Worm (Caenorhabditis elegans): ENCODE measurements around the gene F58E2.4.

F58E2.4 gene

DNA sequence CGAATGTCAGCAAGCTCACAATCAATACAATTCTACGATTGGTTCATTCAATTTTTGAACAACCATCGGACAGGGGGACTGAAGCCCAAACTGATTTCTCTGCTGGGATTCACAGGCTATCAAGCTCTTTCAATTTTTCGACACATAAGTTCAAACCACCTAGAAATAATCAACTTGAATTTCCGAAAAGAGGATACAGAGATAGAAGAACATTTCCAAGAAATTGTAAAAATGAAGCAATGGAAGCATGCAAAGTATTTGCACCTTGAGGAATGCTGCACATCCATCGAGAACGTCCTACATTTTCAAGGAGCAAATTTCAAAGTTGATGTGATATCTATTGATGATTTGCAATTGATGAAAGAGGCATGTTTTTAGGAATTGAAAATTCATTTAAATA, 4.6 kb downstream of the F58E2.4 start:
- TF ChIP-seq unc-62 (GFP tag; optimal IDR thresholded peaks at IDR 0.05), result no peak

DNA sequence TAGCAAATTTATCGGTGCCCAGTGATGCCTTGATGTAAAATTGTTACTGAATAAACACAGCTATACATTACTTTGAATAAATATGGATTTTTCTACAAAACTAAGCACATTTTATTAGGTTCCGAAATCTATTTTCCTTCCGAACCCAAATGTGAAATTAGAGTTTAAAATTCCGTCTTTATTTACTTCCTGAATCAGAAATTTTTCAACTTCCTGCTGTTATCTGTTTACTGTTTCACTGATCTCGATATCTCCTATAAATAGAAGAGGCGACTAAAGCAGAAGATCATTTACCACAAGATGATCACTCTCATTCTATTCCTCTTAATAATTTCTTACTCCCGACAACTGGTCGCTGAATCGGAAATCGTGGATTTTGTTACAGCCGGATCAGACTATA, 6.6 kb downstream of the F58E2.4 start, which contains the start of gene F58E2.2:
Gene F58E2.2, plus strand, starts transcription at position 301 of the 400 bp plus-strand sequence.
- TF ChIP-seq unc-62 (GFP tag; optimal IDR thresholded peaks at IDR 0.05), result no peak

DNA sequence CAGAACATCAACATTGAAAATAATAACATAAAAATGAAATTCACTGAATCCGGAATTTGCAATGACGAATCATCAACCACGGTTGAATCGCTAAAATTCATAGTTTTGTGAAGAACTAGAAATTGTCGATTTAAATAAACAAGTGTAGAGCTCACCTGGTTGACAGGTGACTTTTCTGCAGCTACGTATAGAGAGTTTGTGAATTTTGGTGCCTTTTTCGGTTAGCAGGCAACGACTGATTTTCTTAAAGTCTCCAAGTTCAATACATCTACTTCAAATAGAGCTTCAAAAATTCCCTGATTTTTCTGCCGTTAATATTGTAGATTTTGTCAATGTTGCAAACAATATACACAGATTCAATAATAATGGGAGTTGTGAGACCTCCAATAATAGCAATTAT, 13.9 kb downstream of the F58E2.4 start, which contains the start of gene srz-69:
Gene srz-69, minus strand, starts transcription at position 101 of the 400 bp plus-strand sequence.
- TF ChIP-seq unc-62 (GFP tag; optimal IDR thresholded peaks at IDR 0.05), result no peak

DNA sequence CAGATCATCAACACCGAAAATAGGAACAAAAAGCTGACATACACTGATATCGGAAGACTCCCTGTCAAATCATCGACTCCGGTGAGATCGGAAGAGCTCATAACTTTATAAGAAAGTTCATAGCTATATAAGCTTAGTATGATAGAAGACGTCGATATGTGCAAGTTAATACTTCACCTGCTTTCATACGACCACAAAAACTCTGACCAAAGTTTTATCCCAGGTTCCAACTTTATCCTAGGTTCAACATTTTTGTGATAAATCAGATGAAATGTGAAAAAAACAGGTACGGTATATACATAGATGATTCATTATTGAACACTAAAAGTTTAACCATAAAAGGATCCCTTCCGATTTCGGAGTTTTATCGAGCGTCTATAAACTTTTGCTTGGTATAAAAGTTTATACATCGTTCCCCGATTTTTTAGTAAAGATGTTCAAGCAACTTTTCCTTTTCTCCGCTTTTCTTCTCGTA, 15.8 kb downstream of the F58E2.4 start, which contains the start of the genes srz-70 and C09G12.5:
Gene srz-70, minus strand, starts transcription at position 101 of the 475 bp plus-strand sequence.
Gene C09G12.5, plus strand, starts transcription at position 425 of the 475 bp plus-strand sequence.
- no peak for TF ChIP-seq unc-62 (GFP tag; optimal IDR thresholded peaks at IDR 0.05)

DNA sequence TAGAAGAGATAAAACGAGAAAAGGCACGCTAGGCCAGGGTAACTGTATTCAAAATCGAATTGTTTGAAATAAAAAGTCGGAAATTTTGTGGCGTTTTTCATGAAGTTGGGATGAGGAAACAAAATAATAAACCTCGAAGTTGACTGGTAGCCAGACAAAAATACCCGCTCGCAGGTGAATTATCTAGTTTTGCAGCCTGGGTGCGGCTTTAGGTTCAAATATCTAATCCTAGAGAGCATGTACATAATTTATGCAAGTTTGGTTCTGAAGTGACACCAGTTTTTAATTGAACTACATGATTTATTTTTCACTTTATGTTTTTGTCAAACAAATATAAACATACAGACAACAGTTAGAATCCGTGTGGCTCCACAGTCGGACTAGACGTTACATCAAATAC, 18.6 kb downstream of the F58E2.4 start, which contains the start of gene srz-37:
Gene srz-37, minus strand, starts transcription at position 101 of the 400 bp plus-strand sequence.
- no peak for TF ChIP-seq unc-62 (GFP tag; optimal IDR thresholded peaks at IDR 0.05)

DNA sequence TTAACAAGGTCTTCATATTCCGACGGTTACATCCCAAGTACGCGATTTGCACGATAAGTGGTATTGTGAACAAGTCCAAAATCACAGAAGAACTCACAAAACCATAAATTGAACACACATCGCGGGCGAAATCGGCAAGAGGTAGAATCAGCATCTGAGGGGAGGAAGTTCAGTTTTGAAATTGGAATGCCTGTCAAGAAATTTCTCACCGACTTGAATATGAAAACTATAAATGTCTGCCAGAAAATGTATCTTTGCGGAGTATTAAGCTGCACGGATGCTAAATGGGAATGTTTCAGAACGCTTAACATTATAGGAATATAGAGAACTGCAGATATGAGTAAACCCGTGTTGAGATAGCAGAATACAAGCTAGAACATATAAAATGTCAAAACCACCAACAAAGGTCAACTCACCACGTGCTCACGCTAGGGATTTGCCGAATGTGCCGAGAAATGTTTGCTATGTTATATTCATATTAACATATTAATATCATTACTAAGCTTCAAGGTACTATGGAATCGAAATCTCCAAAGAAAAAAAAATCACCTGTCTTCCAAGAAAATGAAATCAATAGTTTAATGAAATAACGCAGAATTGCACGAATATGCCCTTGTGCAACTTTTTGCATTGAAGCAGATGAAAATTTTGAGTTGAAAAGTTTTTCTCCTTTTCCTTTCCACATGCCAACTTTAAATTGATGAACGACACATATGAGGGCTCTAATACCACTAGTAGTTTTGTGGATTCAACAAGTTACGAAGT, 19.2 kb downstream of the F58E2.4 start, which contains the start of gene srz-82:
Gene srz-82, plus strand, starts transcription at position 701 of the 765 bp plus-strand sequence.
- TF ChIP-seq unc-62 (GFP tag; optimal IDR thresholded peaks at IDR 0.05), result no peak

DNA sequence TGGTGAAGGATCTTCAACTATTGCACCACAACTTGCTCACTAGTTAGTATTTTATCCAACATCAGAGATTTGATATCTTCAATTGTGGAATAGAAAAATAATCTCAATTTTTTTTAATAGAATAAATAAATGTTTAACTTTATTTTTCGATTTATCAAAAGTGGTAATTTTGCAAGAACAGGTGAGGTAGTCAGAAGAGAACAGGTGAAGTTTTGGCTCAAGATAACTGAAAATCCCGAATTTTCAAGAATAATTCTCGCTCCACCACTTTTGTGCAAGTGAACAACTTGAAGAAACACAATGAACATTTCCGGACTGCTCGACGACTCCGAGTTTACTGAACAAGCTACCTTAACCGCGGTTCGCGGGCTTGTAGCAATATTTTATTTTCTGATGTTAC, 28.3 kb downstream of the F58E2.4 start, which contains the start of gene srz-78:
Gene srz-78, plus strand, starts transcription at position 301 of the 400 bp plus-strand sequence.
- no peak for TF ChIP-seq unc-62 (GFP tag; optimal IDR thresholded peaks at IDR 0.05)

DNA sequence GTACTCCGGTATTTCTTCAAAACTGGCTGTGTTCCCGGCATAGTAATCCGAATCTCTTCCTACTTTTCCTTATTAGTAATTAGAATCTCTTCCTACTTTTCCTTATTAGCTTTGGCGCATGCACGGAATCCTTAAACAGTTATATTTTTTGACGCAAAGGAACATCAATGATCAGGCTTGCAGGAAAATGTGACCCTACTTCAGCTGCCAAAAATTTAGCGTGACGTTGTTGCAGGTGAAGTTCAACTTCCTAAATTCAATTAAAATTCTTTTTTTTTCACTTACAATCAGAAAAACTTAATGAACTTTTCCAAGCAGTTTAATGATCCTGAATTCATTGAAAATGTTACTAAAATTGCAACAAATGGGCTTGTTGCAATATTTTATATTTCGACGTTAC, 30.1 kb downstream of the F58E2.4 start, which contains the start of gene srz-79:
Gene srz-79, plus strand, starts transcription at position 301 of the 400 bp plus-strand sequence.
- no peak for TF ChIP-seq unc-62 (GFP tag; optimal IDR thresholded peaks at IDR 0.05)

DNA sequence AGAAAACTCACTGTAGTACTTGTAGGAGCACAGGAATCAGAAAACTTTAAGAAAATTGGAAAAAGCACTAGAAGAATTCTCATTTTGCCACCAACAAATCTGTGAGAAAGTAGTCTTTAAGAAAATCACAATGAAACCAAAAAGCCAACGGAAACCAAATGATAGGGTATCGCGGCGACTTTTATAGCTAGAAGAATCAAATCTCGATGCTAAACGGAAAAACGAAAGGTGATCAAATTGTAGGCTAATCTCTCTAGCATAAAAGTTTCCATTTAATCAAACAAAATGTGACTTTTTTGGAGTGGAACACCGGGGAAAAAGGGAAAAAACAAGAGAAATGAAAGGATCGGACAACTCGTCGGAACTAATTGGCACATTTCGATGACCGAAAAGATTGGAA, 33.2 kb downstream of the F58E2.4 start, which contains the start of gene C09G12.17:
Gene C09G12.17, minus strand, starts transcription at position 101 of the 400 bp plus-strand sequence.
- no peak for TF ChIP-seq unc-62 (GFP tag; optimal IDR thresholded peaks at IDR 0.05)

DNA sequence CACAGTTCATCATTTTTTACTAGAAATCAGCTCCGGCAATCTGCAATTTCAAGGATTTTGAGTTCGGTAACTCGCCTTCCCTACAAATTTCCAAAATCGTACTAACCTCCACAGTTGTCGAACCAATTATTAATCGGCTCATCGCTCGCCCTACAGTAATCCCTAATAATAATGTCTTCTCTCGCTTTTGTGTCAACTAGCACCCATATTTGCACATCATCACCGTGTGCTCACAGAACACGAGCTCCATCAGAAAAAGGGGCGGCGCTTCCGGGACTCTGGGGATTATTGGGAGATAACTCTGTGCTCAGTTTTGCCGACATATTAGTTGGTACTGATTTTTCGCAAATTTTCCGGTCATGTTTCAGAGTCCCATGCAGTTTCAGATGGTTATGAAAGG, 34.7 kb downstream of the F58E2.4 start, which contains the start of gene ceh-53:
Gene ceh-53, plus strand, starts transcription at position 301 of the 400 bp plus-strand sequence.
- no peak for TF ChIP-seq unc-62 (GFP tag; optimal IDR thresholded peaks at IDR 0.05)

DNA sequence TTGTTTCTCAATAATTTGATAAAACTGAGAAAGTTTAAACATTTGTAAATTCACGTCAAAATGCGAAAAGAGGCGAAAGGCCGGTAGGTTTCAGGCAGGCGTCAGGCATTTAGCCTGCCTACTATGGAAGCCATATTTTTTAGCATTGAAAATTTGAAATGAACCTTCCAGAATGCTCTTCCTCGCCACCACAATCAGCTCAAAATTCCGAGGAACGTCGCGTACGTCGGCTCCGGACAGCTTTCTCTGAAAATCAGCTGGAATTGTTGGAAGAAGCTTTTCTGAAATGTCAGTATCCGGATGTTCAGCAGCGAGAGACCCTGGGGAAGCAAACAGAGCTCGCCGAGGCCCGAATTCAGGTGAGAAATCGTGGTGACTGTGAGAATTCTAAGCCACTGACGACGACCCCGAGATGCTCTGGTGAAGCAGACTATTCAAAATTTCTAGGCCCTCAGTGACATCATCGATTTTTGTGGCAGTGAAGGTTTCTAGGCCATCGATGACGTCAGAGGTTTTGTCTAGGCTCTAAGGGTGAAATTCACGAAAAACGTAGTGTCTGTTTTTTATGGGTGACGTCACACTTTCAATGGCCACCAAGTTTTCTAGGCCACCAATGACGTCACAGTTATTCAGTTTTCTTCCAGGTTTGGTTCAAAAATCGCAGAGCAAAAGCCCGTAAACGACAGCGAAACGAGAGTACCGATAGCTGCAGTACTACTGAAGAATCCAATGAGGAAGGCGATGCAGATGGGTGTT, 39.0 kb downstream of the F58E2.4 start:
- TF ChIP-seq unc-62 (GFP tag; optimal IDR thresholded peaks at IDR 0.05), result no peak

DNA sequence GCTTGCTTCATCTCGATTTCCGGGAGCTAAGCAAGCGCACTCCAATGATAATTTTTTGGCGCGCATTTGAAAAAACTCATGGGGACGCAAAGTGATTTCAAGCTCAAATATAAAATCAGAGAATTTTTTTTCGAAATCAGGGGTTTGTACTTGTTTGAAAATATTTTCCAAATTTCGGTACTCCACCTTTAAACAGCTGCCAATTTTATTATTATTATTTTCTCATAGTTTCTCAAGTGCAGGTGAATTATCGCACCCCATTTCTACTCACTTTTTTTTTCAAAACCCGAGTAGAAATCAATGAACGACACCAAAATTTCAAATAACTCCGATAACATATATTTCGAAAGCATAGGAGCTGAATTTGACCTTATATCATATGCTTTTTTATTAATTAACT, 41.0 kb downstream of the F58E2.4 start, which contains the start of gene srz-83:
Gene srz-83, plus strand, starts transcription at position 301 of the 400 bp plus-strand sequence.
- no peak for TF ChIP-seq unc-62 (GFP tag; optimal IDR thresholded peaks at IDR 0.05)

DNA sequence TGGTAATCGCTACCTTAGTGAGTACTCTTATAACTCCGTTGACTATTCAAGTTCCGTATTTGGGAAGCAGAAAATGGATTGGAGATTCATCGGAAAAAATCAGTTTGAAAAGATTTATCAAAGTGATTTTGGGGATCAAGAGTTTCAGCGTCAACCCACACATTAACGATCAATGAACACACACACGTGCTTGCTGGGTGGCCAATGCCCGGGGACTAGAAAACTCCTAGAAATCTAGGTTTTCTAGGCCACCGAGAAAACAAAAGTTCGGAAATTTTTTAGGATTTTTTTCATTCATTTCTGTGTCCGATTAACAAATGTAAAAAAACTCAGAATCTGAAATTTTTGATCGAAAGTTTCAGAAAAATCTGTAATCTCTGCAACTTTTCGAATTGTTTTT, 42.8 kb downstream of the F58E2.4 start:
- TF ChIP-seq unc-62 (GFP tag; optimal IDR thresholded peaks at IDR 0.05), result no peak

DNA sequence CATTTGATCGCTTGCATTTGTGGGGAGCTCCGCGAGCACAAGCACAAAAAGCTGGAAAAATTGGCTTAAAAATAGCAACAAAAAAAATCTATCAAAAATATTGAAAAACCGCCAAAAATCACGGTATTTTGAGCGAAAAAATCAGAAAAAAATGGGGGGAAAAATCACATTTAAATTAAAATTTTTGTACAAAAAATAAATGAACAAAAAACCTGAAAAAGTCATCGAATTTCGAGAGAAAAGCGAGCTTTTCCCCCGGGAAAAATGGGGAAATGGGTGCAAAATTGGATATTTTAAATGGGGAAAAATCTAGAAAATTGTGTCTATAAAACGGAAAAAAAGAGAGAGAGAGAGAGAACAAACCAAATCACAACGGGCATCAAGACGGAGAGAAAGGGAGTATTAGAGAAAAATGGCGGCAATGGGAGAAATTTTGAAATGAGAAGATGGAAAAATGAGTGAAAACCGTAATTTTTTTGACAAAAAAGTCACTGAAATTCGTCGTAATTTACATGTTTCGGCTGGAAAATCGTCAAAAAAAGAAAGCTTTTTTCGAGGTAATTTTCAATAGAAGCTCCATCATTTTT, 46.4 kb downstream of the F58E2.4 start, which contains the start of gene ced-10:
Gene ced-10, minus strand, starts transcription at position 51 of the 587 bp plus-strand sequence.
- TF ChIP-seq unc-62 (GFP tag; optimal IDR thresholded peaks at IDR 0.05), result no peak

DNA sequence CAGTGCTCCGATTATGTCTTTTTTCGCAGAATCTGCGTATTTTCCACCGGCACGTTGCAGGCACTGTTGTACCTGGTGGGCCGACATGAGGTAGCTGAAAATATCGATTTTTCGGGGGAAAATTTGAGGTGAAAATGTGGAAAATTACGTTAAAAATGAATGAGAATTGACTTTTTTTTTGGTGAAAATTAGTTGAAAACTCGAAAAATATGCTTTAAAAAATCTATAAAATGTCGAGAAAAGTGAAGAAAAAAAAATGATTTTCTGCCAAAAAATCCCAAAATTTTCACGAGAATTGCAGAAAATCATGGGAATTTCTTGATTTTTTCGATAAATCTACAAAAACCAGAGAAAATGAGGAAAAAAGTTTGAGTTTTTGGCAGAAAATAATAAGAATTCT, 51.3 kb downstream of the F58E2.4 start, which contains the start of gene tsg-101:
Gene tsg-101, minus strand, starts transcription at position 101 of the 400 bp plus-strand sequence.
- TF ChIP-seq unc-62 (GFP tag; optimal IDR thresholded peaks at IDR 0.05), result no peak
